Worm (Caenorhabditis elegans): Measurements from ENCODE around the gene taf-7.2.

The taf-7.2 gene

ce11 chrIII:12703237-12703636, 30.0 kb upstream of the taf-7.2 start:
- TF ChIP-seq nhr-237 (tag; optimal IDR thresholded peaks at IDR 0.05) (no peak), nfya-1 (tag; optimal IDR thresholded peaks at IDR 0.05; ENCODE audit: insufficient read depth) (peak; percentile 77), snpc-4 (tag; optimal IDR thresholded peaks at IDR 0.05) (no peak), nhr-23 (tag; optimal IDR thresholded peaks at IDR 0.05) (no peak), tbx-2 (tag; optimal IDR thresholded peaks at IDR 0.05) (no peak), nhr-76 (tag; optimal IDR thresholded peaks at IDR 0.05) (no peak)

ce11 chrIII:12702375-12702774, 29.2 kb upstream of the taf-7.2 start:
- TF ChIP-seq ceh-28 (tag; optimal IDR thresholded peaks at IDR 0.05): no peak
- peak; percentile 82 for TF ChIP-seq nfya-1 (tag; optimal IDR thresholded peaks at IDR 0.05; ENCODE audit: insufficient read depth)

- TF ChIP-seq eor-1 (tag; optimal IDR thresholded peaks at IDR 0.05): no peak
- TF ChIP-seq snpc-4 (tag; optimal IDR thresholded peaks at IDR 0.05): no peak
- no peak for TF ChIP-seq lin-15B (tag; optimal IDR thresholded peaks at IDR 0.05)
- no peak for TF ChIP-seq mdl-1 (tag; optimal IDR thresholded peaks at IDR 0.05)
- TF ChIP-seq nhr-77 (tag; optimal IDR thresholded peaks at IDR 0.05): no peak
- TF ChIP-seq lin-39 (tag; optimal IDR thresholded peaks at IDR 0.05): no peak
- no peak for TF ChIP-seq R02D3.7 (tag; optimal IDR thresholded peaks at IDR 0.05)
- no peak for TF ChIP-seq ZK546.5 (tag; optimal IDR thresholded peaks at IDR 0.05)
- TF ChIP-seq nhr-67 (tag; optimal IDR thresholded peaks at IDR 0.05): no peak
- no peak for TF ChIP-seq daf-12 (tag; optimal IDR thresholded peaks at IDR 0.05)
Observed at ce11 chrIII:12699194-12699593, 26.0 kb upstream of the taf-7.2 start, which contains the start of gene sas-1. Gene sas-1, plus strand, starts transcription at chrIII:12699494.

ce11 chrIII:12697591-12697990, 24.4 kb upstream of the taf-7.2 start:
- TF ChIP-seq nfya-1 (tag; optimal IDR thresholded peaks at IDR 0.05; ENCODE audit: insufficient read depth): peak; percentile 59
- no peak for TF ChIP-seq aly-2 (tag; optimal IDR thresholded peaks at IDR 0.05)

ce11 chrIII:12687872-12688375, 14.7 kb upstream of the taf-7.2 start, which contains the start of the genes rsp-3 and spin-4:
Gene rsp-3, minus strand, starts transcription at chrIII:12687922.
Gene spin-4, plus strand, starts transcription at chrIII:12688318.
- TF ChIP-seq daf-12 (tag; optimal IDR thresholded peaks at IDR 0.05) (no peak), fkh-2 (tag; optimal IDR thresholded peaks at IDR 0.05) (no peak), ZK546.5 (tag; optimal IDR thresholded peaks at IDR 0.05) (no peak), ztf-4 (tag; optimal IDR thresholded peaks at IDR 0.05) (no peak), elt-3 (tag; optimal IDR thresholded peaks at IDR 0.05) (no peak), tbx-2 (tag; optimal IDR thresholded peaks at IDR 0.05) (no peak), pha-4 (tag; optimal IDR thresholded peaks at IDR 0.05) (peak; percentile 94), unc-62 (GFP tag; optimal IDR thresholded peaks at IDR 0.05) (no peak), snpc-4 (tag; optimal IDR thresholded peaks at IDR 0.05) (peak; percentile 54), nhr-28 (tag; optimal IDR thresholded peaks at IDR 0.05) (no peak), nhr-12 (tag; optimal IDR thresholded peaks at IDR 0.05) (no peak), R02D3.7 (tag; optimal IDR thresholded peaks at IDR 0.05) (peak; percentile 25), egl-5 (tag; optimal IDR thresholded peaks at IDR 0.05) (peak; percentile 82), ama-1 (optimal IDR thresholded peaks at IDR 0.05) (no peak), ceh-82 (tag; optimal IDR thresholded peaks at IDR 0.05) (no peak), nfya-1 (tag; optimal IDR thresholded peaks at IDR 0.05; ENCODE audit: insufficient read depth) (peak; percentile 96), nhr-43 (tag; optimal IDR thresholded peaks at IDR 0.05; ENCODE audit: poor library complexity, severe bottlenecking) (no peak), elt-1 (tag; optimal IDR thresholded peaks at IDR 0.05) (no peak), nhr-11 (tag; optimal IDR thresholded peaks at IDR 0.05) (no peak), fos-1 (tag; optimal IDR thresholded peaks at IDR 0.05) (no peak), nhr-76 (tag; optimal IDR thresholded peaks at IDR 0.05) (no peak), lsy-12 (tag; optimal IDR thresholded peaks at IDR 0.05) (no peak), skn-1 (tag; optimal IDR thresholded peaks at IDR 0.05) (peak; percentile 64), mdl-1 (tag; optimal IDR thresholded peaks at IDR 0.05) (no peak), unc-39 (tag; optimal IDR thresholded peaks at IDR 0.05) (no peak), egl-27 (tag; optimal IDR thresholded peaks at IDR 0.05) (no peak), ceh-28 (tag; optimal IDR thresholded peaks at IDR 0.05) (no peak), ztf-11 (tag; optimal IDR thresholded peaks at IDR 0.05) (no peak), aly-2 (tag; optimal IDR thresholded peaks at IDR 0.05) (no peak), mml-1 (tag; optimal IDR thresholded peaks at IDR 0.05) (no peak), lin-39 (tag; optimal IDR thresholded peaks at IDR 0.05) (peak; percentile 79), nhr-237 (tag; optimal IDR thresholded peaks at IDR 0.05) (no peak), jun-1 (tag; optimal IDR thresholded peaks at IDR 0.05) (no peak), nhr-67 (tag; optimal IDR thresholded peaks at IDR 0.05) (no peak), elt-2 (tag; optimal IDR thresholded peaks at IDR 0.05) (peak; percentile 24), sea-2 (GFP tag; optimal IDR thresholded peaks at IDR 0.05) (no peak), eor-1 (tag; optimal IDR thresholded peaks at IDR 0.05) (no peak), zag-1 (tag; optimal IDR thresholded peaks at IDR 0.05) (no peak), nhr-77 (tag; optimal IDR thresholded peaks at IDR 0.05) (no peak), fkh-10 (GFP tag; optimal IDR thresholded peaks at IDR 0.05) (no peak), ceh-16 (tag; optimal IDR thresholded peaks at IDR 0.05) (no peak), nhr-25 (tag; optimal IDR thresholded peaks at IDR 0.05) (peak; percentile 74)
